Fruit fly (Drosophila melanogaster): Measurements from ENCODE around the gene kuk.

kuk gene

DNA sequence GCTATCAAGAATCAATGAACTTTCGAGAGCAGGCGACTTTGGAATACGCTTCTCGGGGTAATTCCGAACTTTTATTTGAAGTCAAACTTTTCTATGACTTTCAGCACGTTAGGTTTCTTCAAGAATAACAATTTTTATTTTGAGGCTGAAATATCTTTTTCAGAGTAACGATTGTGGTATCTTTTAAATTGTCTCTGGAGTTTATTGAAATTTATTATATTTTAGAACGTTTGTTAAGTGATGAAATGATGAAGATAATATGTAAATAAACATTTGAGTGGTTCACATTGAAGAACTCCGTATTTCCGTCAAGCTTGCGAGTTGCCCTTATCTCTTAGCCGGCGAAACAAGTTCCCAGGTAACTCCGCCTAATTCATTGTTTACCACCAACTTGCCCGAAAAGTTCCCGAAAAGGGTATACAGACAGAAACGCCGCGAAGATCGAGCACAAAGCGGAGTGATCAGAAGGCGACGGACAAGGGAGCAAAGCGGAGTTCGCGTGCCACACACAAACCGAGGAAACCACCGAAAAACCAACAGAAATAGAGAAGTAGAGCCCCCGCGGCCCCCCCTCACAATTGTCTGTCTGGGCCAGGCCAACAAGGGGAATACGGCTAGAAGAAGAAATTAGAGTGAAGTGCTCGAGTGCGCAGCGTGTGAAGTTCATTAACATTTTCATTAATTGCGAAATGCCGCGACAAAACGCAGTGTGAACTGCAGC is 37.7 kb downstream of the kuk start (continued):
- TF ChIP-seq CG2202 (tag; optimal IDR thresholded peaks at IDR 0.05) = peak; percentile 27
- peak; percentile 22 for TF ChIP-seq CG14710 (tag; optimal IDR thresholded peaks at IDR 0.05)
- peak; percentile 26 for TF ChIP-seq CoRest (tag; optimal IDR thresholded peaks at IDR 0.05)
- TF ChIP-seq CG8359 (GFP tag; optimal IDR thresholded peaks at IDR 0.05; ENCODE audit: borderline replicate concordance) = peak; percentile 11
- TF ChIP-seq Eip74EF (GFP tag; optimal IDR thresholded peaks at IDR 0.05) = no peak
- peak; percentile 7 for TF ChIP-seq CG16815 (GFP tag; optimal IDR thresholded peaks at IDR 0.05)
- TF ChIP-seq D19A (tag; optimal IDR thresholded peaks at IDR 0.05) = peak; percentile 95
- TF ChIP-seq unpg (GFP tag; optimal IDR thresholded peaks at IDR 0.05) = peak; percentile 28
- peak in 1 of 2 experiments; percentile 55 for TF ChIP-seq bsh (GFP tag; optimal IDR thresholded peaks at IDR 0.05)
- peak; percentile 12 for TF ChIP-seq CG8924 (tag; optimal IDR thresholded peaks at IDR 0.05)
- peak; percentile 14 for TF ChIP-seq CG10267 (tag; optimal IDR thresholded peaks at IDR 0.05)
- TF ChIP-seq trh (GFP tag; optimal IDR thresholded peaks at IDR 0.05) = no peak
- TF ChIP-seq CG2712 (tag; optimal IDR thresholded peaks at IDR 0.05) = peak; percentile 68
- peak; percentile 85 for TF ChIP-seq crol (GFP tag; IDR thresholded peaks at IDR 0.05)
- peak; percentile 29 for TF ChIP-seq CG12391 (tag; optimal IDR thresholded peaks at IDR 0.05)
- peak; percentile 62 for TF ChIP-seq gem (tag; optimal IDR thresholded peaks at IDR 0.05)
- no peak for TF ChIP-seq Hmx (GFP tag; optimal IDR thresholded peaks at IDR 0.05)
- peak; percentile 19 for TF ChIP-seq CG11504 (tag; optimal IDR thresholded peaks at IDR 0.05)
- no peak for TF ChIP-seq cato (GFP tag; optimal IDR thresholded peaks at IDR 0.05; ENCODE audit: borderline replicate concordance)
- peak; percentile 11 for TF ChIP-seq Hsf (GFP tag; optimal IDR thresholded peaks at IDR 0.05)
- peak; percentile 36 for TF ChIP-seq trem (tag; optimal IDR thresholded peaks at IDR 0.05)
- no peak for TF ChIP-seq nerfin-2 (GFP tag; IDR thresholded peaks at IDR 0.05; ENCODE audit: partially characterized antibody)
- TF ChIP-seq Meics (GFP tag; optimal IDR thresholded peaks at IDR 0.05) = peak; percentile 2
- TF ChIP-seq maf-S (GFP tag; optimal IDR thresholded peaks at IDR 0.05) = no peak
- peak; percentile 62 for TF ChIP-seq CG10979 (tag; optimal IDR thresholded peaks at IDR 0.05)
- TF ChIP-seq tio (GFP tag; optimal IDR thresholded peaks at IDR 0.05) = peak; percentile 17
- TF ChIP-seq nom (GFP tag; optimal IDR thresholded peaks at IDR 0.05) = peak; percentile 25
- TF ChIP-seq PHDP (tag; optimal IDR thresholded peaks at IDR 0.05) = peak; percentile 25
- TF ChIP-seq CG7839 (tag; optimal IDR thresholded peaks at IDR 0.05) = peak; percentile 40
- TF ChIP-seq CG9797 (GFP tag; optimal IDR thresholded peaks at IDR 0.05) = no peak
- no peak for TF ChIP-seq CG17912 (GFP tag; optimal IDR thresholded peaks at IDR 0.05)
- no peak for TF ChIP-seq scrt (GFP tag; optimal IDR thresholded peaks at IDR 0.05)
- TF ChIP-seq az2 (GFP tag; optimal IDR thresholded peaks at IDR 0.05) = peak; percentile 29
- TF ChIP-seq Oli (tag; optimal IDR thresholded peaks at IDR 0.05) = peak; percentile 22
- peak; percentile 35 for TF ChIP-seq Ssrp (tag; optimal IDR thresholded peaks at IDR 0.05)
- TF ChIP-seq CG14667 (GFP tag; IDR thresholded peaks at IDR 0.05) = no peak
- peak; percentile 75 for TF ChIP-seq CG18262 (tag; optimal IDR thresholded peaks at IDR 0.05)
- TF ChIP-seq CG31441 (GFP tag; IDR thresholded peaks at IDR 0.05) = 0 out of 2 replicates have a peak, but pooled peaks have one; percentile 25
- TF ChIP-seq CG32532 (GFP tag; IDR thresholded peaks at IDR 0.05) = no peak
- TF ChIP-seq Stat92E (GFP tag; optimal IDR thresholded peaks at IDR 0.05) = peak in 1 of 3 experiments; percentile 48
- TF ChIP-seq sc (optimal IDR thresholded peaks at IDR 0.05) = no peak
- TF ChIP-seq sc (GFP tag; optimal IDR thresholded peaks at IDR 0.05) = peak; percentile 23
- no peak for TF ChIP-seq CG12104 (GFP tag; optimal IDR thresholded peaks at IDR 0.05)
- no peak for TF ChIP-seq CG43689 (GFP tag; IDR thresholded peaks at IDR 0.05)
- peak; percentile 29 for TF ChIP-seq CG15601 (tag; optimal IDR thresholded peaks at IDR 0.05)
- TF ChIP-seq CG34224 (GFP tag; IDR thresholded peaks at IDR 0.05; ENCODE audit: partially characterized antibody) = no peak
- TF ChIP-seq gsb-n (tag; optimal IDR thresholded peaks at IDR 0.05) = peak; percentile 42

Data from whole organism, embryonic.